Fruit fly (Drosophila melanogaster) whole organism, pupa: Measurements from ENCODE around the gene CG14196.

ENCODE experiments used
- CG12605 ChIP-seq: fragments of 200-800 bp; sonication (Bioruptor generic); IDR thresholded peaks from 2 replicates; pipeline ENCODE4 v1.3.6; 2022; ENCODE audit warnings: missing biosample characterization, missing genetic modification characterization
- CG8301 ChIP-seq: fragments of 200-800 bp; sonication (Bioruptor generic); optimal IDR thresholded peaks from 2 replicates; lab custom pipeline; 2018; ENCODE audit warnings: missing biosample characterization, mild to moderate bottlenecking, missing genetic modification characterization
- Pif1B ChIP-seq: fragments of 200-800 bp; sonication (Bioruptor generic); optimal IDR thresholded peaks from 3 replicates; lab custom pipeline; 2016; ENCODE audit warnings: missing biosample characterization, missing genetic modification characterization
- Snoo ChIP-seq: fragments of 200-800 bp; sonication (Bioruptor generic); optimal IDR thresholded peaks from 3 replicates; lab custom pipeline; 2017; ENCODE audit warnings: missing biosample characterization, mild to moderate bottlenecking, missing genetic modification characterization, inconsistent platforms

dm6 chrX:19191597-19191996 lies 50.0 kb downstream of the CG14196 start:
- TF ChIP-seq Snoo (tag; lab: Kevin White, UChicago) (no peak), CG12605 (no peak), CG8301 (no peak), Pif1B (GFP tag; lab: Kevin White, UChicago) (no peak)
